Worm (Caenorhabditis elegans): ENCODE results near the gene fbxb-50.

DNA sequence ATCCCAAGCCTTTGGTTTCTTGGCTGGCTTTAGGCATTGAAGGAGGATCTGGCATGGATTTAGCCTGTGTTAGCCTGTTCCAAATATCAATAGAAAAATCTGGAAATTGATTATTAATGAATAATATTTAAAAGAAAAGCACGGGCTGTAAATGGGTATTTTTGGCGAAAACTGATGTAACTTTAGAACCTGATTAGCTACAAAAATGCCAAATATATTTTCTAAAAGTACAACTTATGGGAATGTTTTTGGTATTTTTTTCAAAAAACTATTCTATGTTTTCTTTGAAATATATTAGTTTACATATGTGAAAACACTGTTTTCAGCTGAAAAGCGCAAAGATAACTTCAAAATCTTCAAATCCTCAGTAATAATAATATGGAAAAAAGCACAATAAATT is 44.4 kb downstream of the fbxb-50 start, which contains the start of gene bath-26:
- TF ChIP-seq elt-1 (tag; optimal IDR thresholded peaks at IDR 0.05; ENCODE audit: borderline replicate concordance, insufficient read depth) (no peak), ces-1 (GFP tag; optimal IDR thresholded peaks at IDR 0.05) (no peak), lin-32 (GFP tag; optimal IDR thresholded peaks at IDR 0.05) (no peak), unc-62 (GFP tag; optimal IDR thresholded peaks at IDR 0.05) (no peak), nhr-237 (tag; optimal IDR thresholded peaks at IDR 0.05) (no peak), lin-13 (tag; optimal IDR thresholded peaks at IDR 0.05) (no peak), sem-2 (GFP tag; optimal IDR thresholded peaks at IDR 0.05) (no peak), elt-3 (tag; optimal IDR thresholded peaks at IDR 0.05) (no peak), ham-2 (GFP tag; optimal IDR thresholded peaks at IDR 0.05) (no peak), nhr-12 (tag; optimal IDR thresholded peaks at IDR 0.05) (no peak)

Data from whole organism, mixed stage, embryonic.